Fruit fly (Drosophila melanogaster) S2 (cell line): ENCODE results near the gene CG46462.

Source experiments
- CG8478 ChIP-seq: fragments of >200 bp; optimal IDR thresholded peaks from 2 replicates; lab custom pipeline; 2018
- CTCF ChIP-seq, 2 experiments: fragments of >200 bp; optimal IDR thresholded peaks; 2 replicates each; lab custom pipeline; 2018

DNA sequence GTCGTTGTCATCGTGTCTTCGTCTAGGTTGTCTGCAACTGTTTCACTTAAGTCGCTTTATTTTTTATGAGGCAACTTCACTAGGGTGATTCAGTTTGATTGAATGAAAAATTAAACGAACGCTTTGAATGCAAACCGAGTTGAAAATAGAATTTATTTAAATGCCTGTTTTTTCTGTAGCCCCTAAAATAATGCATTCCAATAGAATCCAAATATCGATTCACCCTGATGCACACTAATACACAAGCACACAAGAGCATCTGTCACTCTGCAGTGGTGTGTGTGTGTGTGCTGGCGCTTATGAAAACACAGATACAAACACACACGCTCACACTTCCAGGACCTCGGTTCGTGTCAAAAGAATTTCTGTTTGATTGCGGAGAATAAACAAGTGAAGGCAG lies 30.3 kb downstream of the CG46462 start:
- TF ChIP-seq CG8478 (no peak), CTCF (optimal IDR thresholded peaks at IDR 0.05; lab: Kevin White, UChicago) (no peak)
